In genomic region chrV:20412225-20412624, ce11 we compare ENCODE assay signal across 6 worm cellular contexts.
TF ChIP-seq lines count a peak whose summit lies in the region.

No protein-coding gene starts in this region.

TF ChIP-seq in whole organism, L1 larva, 84 proteins besides CTCF, POLR2A, EP300 and RAD21 (continues in another document):
- no peak for TF ChIP-seq lin-13 (GFP tag; optimal IDR thresholded peaks at IDR 0.05; lab: Kevin White, UChicago)
- no peak for TF ChIP-seq efl-1 (optimal IDR thresholded peaks at IDR 0.05; lab: Kevin White, UChicago)
- peak in 1 of 2 experiments; percentile 88 for TF ChIP-seq efl-1 (GFP tag; optimal IDR thresholded peaks at IDR 0.05 in 1 of 2; lab: Kevin White, UChicago)
- TF ChIP-seq pag-3 (tag; optimal IDR thresholded peaks at IDR 0.05; lab: Kevin White, UChicago; ENCODE audit: borderline replicate concordance, insufficient read depth), result no peak
- no peak for TF ChIP-seq Y116A8C.19 (tag; optimal IDR thresholded peaks at IDR 0.05; lab: Kevin White, UChicago; ENCODE audit: borderline replicate concordance)
- TF ChIP-seq lin-35 (GFP tag; optimal IDR thresholded peaks at IDR 0.05; lab: Kevin White, UChicago), result peak in 1 of 2 experiments; percentile 33
- TF ChIP-seq nhr-28 (tag; optimal IDR thresholded peaks at IDR 0.05; lab: Kevin White, UChicago), result no peak
- no peak for TF ChIP-seq sptf-1 (tag; optimal IDR thresholded peaks at IDR 0.05; lab: Kevin White, UChicago)
- TF ChIP-seq blmp-1 (tag; optimal IDR thresholded peaks at IDR 0.05; lab: Kevin White, UChicago), result peak; percentile 54
- peak; percentile 41 for TF ChIP-seq elt-2 (tag; optimal IDR thresholded peaks at IDR 0.05; lab: Kevin White, UChicago)
- TF ChIP-seq ceh-82 (tag; optimal IDR thresholded peaks at IDR 0.05; lab: Kevin White, UChicago), result no peak
- no peak for TF ChIP-seq tlp-1 (tag; optimal IDR thresholded peaks at IDR 0.05; lab: Kevin White, UChicago)
- TF ChIP-seq nhr-85 (tag; lab: Kevin White, UChicago), result no peak
- TF ChIP-seq nhr-77 (tag; optimal IDR thresholded peaks at IDR 0.05; lab: Kevin White, UChicago), result no peak
- peak in 2 of 6 experiments; percentile 24 to 49 for TF ChIP-seq elt-3 (tag; optimal IDR thresholded peaks at IDR 0.05; lab: Kevin White, UChicago)

TF ChIP-seq in whole organism, L2 larva, 48 proteins besides CTCF, POLR2A, EP300 and RAD21:
- TF ChIP-seq gmeb-1 (tag; optimal IDR thresholded peaks at IDR 0.05; lab: Kevin White, UChicago), result no peak
- peak; percentile 84 for TF ChIP-seq fos-1 (tag; optimal IDR thresholded peaks at IDR 0.05; lab: Kevin White, UChicago)
- TF ChIP-seq sma-3 (GFP tag; optimal IDR thresholded peaks at IDR 0.05; lab: Kevin White, UChicago), result peak; percentile 28
- peak; percentile 28 for TF ChIP-seq nhr-21 (tag; optimal IDR thresholded peaks at IDR 0.05; lab: Kevin White, UChicago)
- no peak for TF ChIP-seq nhr-6 (tag; optimal IDR thresholded peaks at IDR 0.05; lab: Kevin White, UChicago)
- TF ChIP-seq nhr-10 (tag; optimal IDR thresholded peaks at IDR 0.05; lab: Kevin White, UChicago), result no peak
- no peak for TF ChIP-seq peb-1 (tag; optimal IDR thresholded peaks at IDR 0.05; lab: Kevin White, UChicago)
- peak; percentile 72 for TF ChIP-seq sma-9 (GFP tag; optimal IDR thresholded peaks at IDR 0.05; lab: Kevin White, UChicago)
- TF ChIP-seq sma-9 (tag; optimal IDR thresholded peaks at IDR 0.05; lab: Kevin White, UChicago), result no peak
- TF ChIP-seq nhr-12 (tag; optimal IDR thresholded peaks at IDR 0.05; lab: Kevin White, UChicago), result no peak

TF ChIP-seq in whole organism, L3 larva, 47 proteins besides CTCF, POLR2A, EP300 and RAD21:
- TF ChIP-seq nhr-67 (tag; optimal IDR thresholded peaks at IDR 0.05; lab: Kevin White, UChicago) (no peak), pha-4 (tag; optimal IDR thresholded peaks at IDR 0.05; lab: Kevin White, UChicago) (peak; percentile 18), jun-1 (tag; optimal IDR thresholded peaks at IDR 0.05; lab: Kevin White, UChicago) (peak; percentile 41), fkh-2 (tag; optimal IDR thresholded peaks at IDR 0.05; lab: Kevin White, UChicago) (no peak), elt-3 (tag; optimal IDR thresholded peaks at IDR 0.05; lab: Kevin White, UChicago) (peak in 1 of 3 experiments; percentile 33), skn-1 (tag; optimal IDR thresholded peaks at IDR 0.05; lab: Kevin White, UChicago) (no peak), ceh-82 (tag; optimal IDR thresholded peaks at IDR 0.05; lab: Kevin White, UChicago) (no peak), nfya-1 (tag; optimal IDR thresholded peaks at IDR 0.05; lab: Kevin White, UChicago; ENCODE audit: insufficient read depth) (no peak), elt-2 (tag; optimal IDR thresholded peaks at IDR 0.05; lab: Kevin White, UChicago) (peak; percentile 89), nhr-23 (tag; optimal IDR thresholded peaks at IDR 0.05; lab: Kevin White, UChicago) (peak; percentile 57), ama-1 (optimal IDR thresholded peaks at IDR 0.05; lab: Kevin White, UChicago) (no peak), pqm-1 (tag; optimal IDR thresholded peaks at IDR 0.05; lab: Kevin White, UChicago) (peak; percentile 52)

TF ChIP-seq in whole organism, L4 larva, 104 proteins besides CTCF, POLR2A, EP300 and RAD21 (continues in another document):
- no peak for TF ChIP-seq mes-2 (tag; optimal IDR thresholded peaks at IDR 0.05; lab: Kevin White, UChicago; ENCODE audit: poor library complexity, severe bottlenecking)
- TF ChIP-seq tra-1 (GFP tag; IDR thresholded peaks at IDR 0.05; lab: Robert Waterston, UW), result 0 out of 2 replicates have a peak, but pooled peaks have one; percentile 67
- TF ChIP-seq lin-1 (GFP tag; IDR thresholded peaks at IDR 0.05; lab: Robert Waterston, UW), result peak; percentile 76
- TF ChIP-seq Y75B8A.6 (GFP tag; IDR thresholded peaks at IDR 0.05; lab: Robert Waterston, UW), result 0 out of 2 replicates have a peak, but pooled peaks have one; percentile 19
- TF ChIP-seq hlh-30 (tag; optimal IDR thresholded peaks at IDR 0.05; lab: Kevin White, UChicago; ENCODE audit: insufficient read depth), result peak; percentile 57
- no peak for TF ChIP-seq ceh-82 (tag; optimal IDR thresholded peaks at IDR 0.05; lab: Kevin White, UChicago)
- TF ChIP-seq pha-4 (GFP tag; IDR thresholded peaks at IDR 0.05; lab: Robert Waterston, UW), result peak; percentile 29; the same call in 1 of the 2 replicates
- no peak for TF ChIP-seq pha-4 (tag; optimal IDR thresholded peaks at IDR 0.05; lab: Kevin White, UChicago)
- TF ChIP-seq ceh-20 (GFP tag; IDR thresholded peaks at IDR 0.05; lab: Robert Waterston, UW), result 0 out of 2 replicates have a peak, but pooled peaks have one; percentile 42
- no peak for TF ChIP-seq mxl-3 (GFP tag; optimal IDR thresholded peaks at IDR 0.05; lab: Kevin White, UChicago)
- peak; percentile 23 for TF ChIP-seq nhr-102 (tag; optimal IDR thresholded peaks at IDR 0.05; lab: Kevin White, UChicago)
- peak in 1 of 2 experiments; percentile 55 for TF ChIP-seq unc-62 (GFP tag; optimal IDR thresholded peaks at IDR 0.05 in 1 of 2; lab: Kevin White, UChicago)
- no peak for TF ChIP-seq unc-62 (tag; optimal IDR thresholded peaks at IDR 0.05; lab: Kevin White, UChicago)
- TF ChIP-seq nhr-28 (tag; optimal IDR thresholded peaks at IDR 0.05; lab: Kevin White, UChicago), result peak; percentile 76
- TF ChIP-seq Y5F2A.4 (GFP tag; optimal IDR thresholded peaks at IDR 0.05; lab: Kevin White, UChicago), result no peak
- peak; percentile 75 for TF ChIP-seq hlh-11 (tag; optimal IDR thresholded peaks at IDR 0.05; lab: Kevin White, UChicago)
- TF ChIP-seq daf-16 (GFP tag; optimal IDR thresholded peaks at IDR 0.05; lab: Kevin White, UChicago), result no peak
- TF ChIP-seq daf-16 (tag; optimal IDR thresholded peaks at IDR 0.05; lab: Kevin White, UChicago), result peak; percentile 83

TF ChIP-seq in whole organism, late embryonic, 69 proteins besides CTCF, POLR2A, EP300 and RAD21:
- TF ChIP-seq hlh-30 (tag; optimal IDR thresholded peaks at IDR 0.05; lab: Kevin White, UChicago; ENCODE audit: insufficient read depth) (peak; percentile 6), ceh-45 (GFP tag; IDR thresholded peaks at IDR 0.05; lab: Robert Waterston, UW) (no peak)

TF ChIP-seq in whole organism, young adult, 124 proteins besides CTCF, POLR2A, EP300 and RAD21:
- TF ChIP-seq nhr-90 (tag; optimal IDR thresholded peaks at IDR 0.05; lab: Kevin White, UChicago) (peak; percentile 16), egl-44 (GFP tag; IDR thresholded peaks at IDR 0.05; lab: Robert Waterston, UW) (0 out of 2 replicates have a peak, but pooled peaks have one; percentile 47), lin-40 (tag; optimal IDR thresholded peaks at IDR 0.05; lab: Kevin White, UChicago) (peak; percentile 1), akir-1 (GFP tag; optimal IDR thresholded peaks at IDR 0.05; lab: Kevin White, UChicago) (no peak), Y53G8AR.9 (GFP tag; conservative IDR thresholded peaks at IDR 0.05; lab: Robert Waterston, UW) (peak; percentile 64; the same call in 1 of the 2 replicates), D2030.7 (GFP tag; IDR thresholded peaks at IDR 0.05; lab: Robert Waterston, UW) (no peak), atf-7 (tag; optimal IDR thresholded peaks at IDR 0.05; lab: Kevin White, UChicago) (peak; percentile 62), chd-7 (tag; optimal IDR thresholded peaks at IDR 0.05; lab: Kevin White, UChicago) (peak; percentile 48), ztf-22 (GFP tag; optimal IDR thresholded peaks at IDR 0.05; lab: Kevin White, UChicago) (peak; percentile 36), let-607 (tag; optimal IDR thresholded peaks at IDR 0.05; lab: Kevin White, UChicago) (peak in 1 of 2 experiments; percentile 11), cebp-1 (GFP tag; IDR thresholded peaks at IDR 0.05; lab: Robert Waterston, UW) (no peak), cebp-1 (tag; optimal IDR thresholded peaks at IDR 0.05; lab: Kevin White, UChicago) (peak; percentile 34), madf-10 (tag; optimal IDR thresholded peaks at IDR 0.05; lab: Kevin White, UChicago) (peak; percentile 26), unc-62 (GFP tag; optimal IDR thresholded peaks at IDR 0.05; lab: Kevin White, UChicago) (peak; percentile 42), nhr-80 (tag; optimal IDR thresholded peaks at IDR 0.05; lab: Kevin White, UChicago) (peak; percentile 54), Y56A3A.18 (GFP tag; IDR thresholded peaks at IDR 0.05; lab: Robert Waterston, UW) (peak; percentile 49; the same call in 1 of the 2 replicates), tlf-1 (GFP tag; optimal IDR thresholded peaks at IDR 0.05; lab: Kevin White, UChicago) (peak; percentile 19), ceh-91 (GFP tag; IDR thresholded peaks at IDR 0.05; lab: Robert Waterston, UW) (no peak), ama-1 (optimal IDR thresholded peaks at IDR 0.05; lab: Kevin White, UChicago) (peak; percentile 56), ama-1 (GFP tag; optimal IDR thresholded peaks at IDR 0.05; lab: Kevin White, UChicago) (no peak), cebp-2 (GFP tag; IDR thresholded peaks at IDR 0.05; lab: Robert Waterston, UW) (no peak), ccch-3 (GFP tag; optimal IDR thresholded peaks at IDR 0.05; lab: Kevin White, UChicago) (no peak), mcd-1 (GFP tag; IDR thresholded peaks at IDR 0.05; lab: Robert Waterston, UW) (0 out of 2 replicates have a peak, but pooled peaks have one; percentile 13)
